In the genomic region with DNA sequence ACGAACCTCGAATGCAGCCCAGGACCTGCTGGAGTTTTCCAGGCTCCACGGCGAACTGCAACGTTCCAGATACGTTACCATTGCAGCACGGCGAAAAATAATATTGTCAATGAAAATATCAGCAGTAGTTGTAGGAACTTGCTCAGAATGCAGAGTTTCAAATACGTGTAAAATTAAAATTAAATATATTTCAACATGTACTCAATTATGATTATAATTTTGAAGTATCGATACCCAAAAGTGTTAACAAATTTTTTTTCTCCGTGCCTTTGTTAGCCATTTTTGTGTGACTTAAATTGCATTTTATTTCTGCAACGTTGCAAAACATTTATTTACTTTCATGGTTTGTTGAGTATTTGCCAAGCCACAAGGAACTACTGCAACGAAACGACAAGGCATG, we compare ENCODE assay signal across 1 fruit fly cellular context.
TF ChIP-seq lines count a peak whose summit lies in the region.

No protein-coding gene starts in this region.

TF ChIP-seq in whole organism, prepupa, 60 proteins besides CTCF, POLR2A, EP300 and RAD21 (continued from another document):
- TF ChIP-seq Smox (GFP tag; optimal IDR thresholded peaks at IDR 0.05; lab: Kevin White, UChicago), result peak; percentile 16
- TF ChIP-seq CG6808 (GFP tag; optimal IDR thresholded peaks at IDR 0.05; lab: Kevin White, UChicago), result no peak
- no peak for TF ChIP-seq CG16779 (tag; optimal IDR thresholded peaks at IDR 0.05; lab: Kevin White, UChicago)
- TF ChIP-seq CG6792 (GFP tag; optimal IDR thresholded peaks at IDR 0.05; lab: Kevin White, UChicago), result no peak
- TF ChIP-seq Met (GFP tag; optimal IDR thresholded peaks at IDR 0.05; lab: Kevin White, UChicago), result peak; percentile 23
- TF ChIP-seq vri (GFP tag; optimal IDR thresholded peaks at IDR 0.05; lab: Kevin White, UChicago), result no peak
- TF ChIP-seq CG11762 (GFP tag; optimal IDR thresholded peaks at IDR 0.05; lab: Kevin White, UChicago; ENCODE audit: insufficient read depth), result peak; percentile 16
- TF ChIP-seq Blimp-1 (GFP tag; optimal IDR thresholded peaks at IDR 0.05; lab: Kevin White, UChicago), result no peak
- TF ChIP-seq CG11294 (GFP tag; IDR thresholded peaks at IDR 0.05; lab: Robert Waterston, UW), result no peak
- TF ChIP-seq CG6276 (GFP tag; optimal IDR thresholded peaks at IDR 0.05; lab: Kevin White, UChicago), result no peak
- TF ChIP-seq OdsH (GFP tag; optimal IDR thresholded peaks at IDR 0.05; lab: Kevin White, UChicago), result peak; percentile 37
- no peak for TF ChIP-seq Ets21C (GFP tag; optimal IDR thresholded peaks at IDR 0.05; lab: Kevin White, UChicago)
- no peak for TF ChIP-seq net (GFP tag; optimal IDR thresholded peaks at IDR 0.05; lab: Kevin White, UChicago)
- TF ChIP-seq Sox102F (GFP tag; optimal IDR thresholded peaks at IDR 0.05; lab: Kevin White, UChicago), result no peak
- no peak for TF ChIP-seq fkh (GFP tag; optimal IDR thresholded peaks at IDR 0.05; lab: Kevin White, UChicago)
- peak; percentile 66 for TF ChIP-seq svp (GFP tag; lab: Kevin White, UChicago)
- no peak for TF ChIP-seq Hr38 (GFP tag; optimal IDR thresholded peaks at IDR 0.05; lab: Kevin White, UChicago)
- TF ChIP-seq Ets96B (tag; optimal IDR thresholded peaks at IDR 0.05; lab: Kevin White, UChicago), result peak; percentile 8
- peak; percentile 13 for TF ChIP-seq topi (GFP tag; optimal IDR thresholded peaks at IDR 0.05; lab: Kevin White, UChicago)
- no peak for TF ChIP-seq CG8119 (GFP tag; IDR thresholded peaks at IDR 0.05; lab: Robert Waterston, UW)
- TF ChIP-seq CG3919 (GFP tag; optimal IDR thresholded peaks at IDR 0.05; lab: Kevin White, UChicago), result no peak
- TF ChIP-seq CG3032 (tag; optimal IDR thresholded peaks at IDR 0.05; lab: Kevin White, UChicago), result no peak
- TF ChIP-seq CG31627 (GFP tag; optimal IDR thresholded peaks at IDR 0.05; lab: Kevin White, UChicago), result peak; percentile 14
- no peak for TF ChIP-seq CG8632 (GFP tag; optimal IDR thresholded peaks at IDR 0.05; lab: Kevin White, UChicago)
- no peak for TF ChIP-seq spab (GFP tag; optimal IDR thresholded peaks at IDR 0.05; lab: Kevin White, UChicago)
- TF ChIP-seq Sox14 (GFP tag; optimal IDR thresholded peaks at IDR 0.05; lab: Kevin White, UChicago), result peak; percentile 2
- peak; percentile 1 for TF ChIP-seq lz (GFP tag; optimal IDR thresholded peaks at IDR 0.05; lab: Kevin White, UChicago)
- TF ChIP-seq CG9139 (GFP tag; optimal IDR thresholded peaks at IDR 0.05; lab: Kevin White, UChicago), result no peak
- peak; percentile 4 for TF ChIP-seq CG1621 (tag; optimal IDR thresholded peaks at IDR 0.05; lab: Kevin White, UChicago)
- TF ChIP-seq ss (GFP tag; optimal IDR thresholded peaks at IDR 0.05; lab: Kevin White, UChicago), result no peak
